Fruit fly (Drosophila melanogaster) whole organism, pupa: ENCODE data around the gene BomBc3.

Experiments used
- CG10348 ChIP-seq: fragments of 200-800 bp; sonication (Bioruptor generic); IDR thresholded peaks from 2 replicates; pipeline ENCODE4 v1.3.6; 2022; ENCODE audit warnings: missing biosample characterization, missing genetic modification characterization
- CG12605 ChIP-seq: fragments of 200-800 bp; sonication (Bioruptor generic); IDR thresholded peaks from 2 replicates; pipeline ENCODE4 v1.3.6; 2022; ENCODE audit warnings: missing biosample characterization, missing genetic modification characterization
- CG13204 ChIP-seq: fragments of 200-800 bp; sonication (Bioruptor generic); optimal IDR thresholded peaks from 2 replicates; lab custom pipeline; 2018; ENCODE audit warnings: missing biosample characterization, mild to moderate bottlenecking, missing genetic modification characterization, moderate library complexity
- CG14655 ChIP-seq: fragments of 200-800 bp; sonication (Bioruptor generic); optimal IDR thresholded peaks from 3 replicates; lab custom pipeline; 2017; ENCODE audit warnings: mild to moderate bottlenecking, missing biosample characterization, missing genetic modification reagents, missing genetic modification characterization
- CG17806 ChIP-seq: fragments of 200-800 bp; sonication (Bioruptor generic); optimal IDR thresholded peaks from 2 replicates; lab custom pipeline; 2018; ENCODE audit warnings: missing biosample characterization, mild to moderate bottlenecking, missing genetic modification characterization, moderate library complexity
- CG4496 ChIP-seq: fragments of 200-800 bp; sonication (Bioruptor generic); IDR thresholded peaks from 3 replicates; pipeline ENCODE4 v1.3.6; 2022; ENCODE audit warnings: missing biosample characterization, missing genetic modification characterization
- CG8159 ChIP-seq: fragments of 200-800 bp; sonication (Bioruptor generic); optimal IDR thresholded peaks from 3 replicates; lab custom pipeline; 2018; ENCODE audit warnings: missing biosample characterization, mild to moderate bottlenecking, missing genetic modification characterization, moderate library complexity
- CG9948 ChIP-seq: fragments of 200-800 bp; sonication (Bioruptor generic); optimal IDR thresholded peaks from 2 replicates; lab custom pipeline; 2018; ENCODE audit warnings: missing biosample characterization, mild to moderate bottlenecking, missing genetic modification characterization, moderate library complexity
- EcR ChIP-seq: fragments of 200-800 bp; sonication (Bioruptor generic); optimal IDR thresholded peaks from 3 replicates; lab custom pipeline; 2019; ENCODE audit warnings: missing biosample characterization, missing genetic modification characterization, mild to moderate bottlenecking, moderate library complexity, missing genetic modification reagents
- Pif1A ChIP-seq: fragments of 200-800 bp; sonication (Bioruptor generic); optimal IDR thresholded peaks from 3 replicates; lab custom pipeline; 2016; ENCODE audit warnings: missing biosample characterization, missing genetic modification characterization
- Snoo ChIP-seq: fragments of 200-800 bp; sonication (Bioruptor generic); optimal IDR thresholded peaks from 3 replicates; lab custom pipeline; 2017; ENCODE audit warnings: missing biosample characterization, mild to moderate bottlenecking, missing genetic modification characterization, inconsistent platforms
- fd96Ca ChIP-seq: fragments of 200-800 bp; sonication (Bioruptor generic); IDR thresholded peaks from 3 replicates; pipeline ENCODE4 v1.3.6; 2022; ENCODE audit warnings: missing biosample characterization, missing genetic modification characterization
- gl ChIP-seq: fragments of 200-800 bp; sonication (Bioruptor generic); optimal IDR thresholded peaks from 2 replicates; lab custom pipeline; 2018; ENCODE audit warnings: missing biosample characterization, mild to moderate bottlenecking, missing genetic modification characterization

DNA sequence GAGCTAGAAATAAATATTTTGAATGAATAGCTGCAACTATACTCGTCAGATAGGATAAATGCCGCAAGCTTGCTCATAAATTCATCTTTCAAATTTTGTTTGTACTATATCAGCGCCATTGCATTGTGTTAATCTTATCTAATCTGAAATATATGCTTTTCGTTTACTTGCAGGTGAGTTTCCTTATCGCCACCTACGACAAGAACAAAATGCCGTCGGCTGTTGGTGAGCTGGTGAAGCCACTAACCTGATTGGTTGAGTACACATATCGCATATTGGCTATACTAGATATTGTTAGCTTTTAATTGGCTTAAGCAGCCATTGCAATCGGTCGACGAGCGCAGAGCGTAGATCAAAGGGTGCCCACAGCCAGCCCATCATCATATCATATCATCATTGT, 33.1 kb upstream of the BomBc3 start:
- TF ChIP-seq CG13204 (GFP tag; lab: Kevin White, UChicago) (no peak), CG8159 (tag; lab: Kevin White, UChicago) (no peak), CG14655 (GFP tag; lab: Kevin White, UChicago) (no peak), Pif1A (GFP tag; lab: Kevin White, UChicago) (no peak), CG17806 (tag; lab: Kevin White, UChicago) (no peak), CG9948 (tag; lab: Kevin White, UChicago) (no peak), EcR (GFP tag; lab: Kevin White, UChicago) (no peak), CG10348 (no peak), fd96Ca (GFP tag; lab: Robert Waterston, UW) (no peak), Snoo (tag; lab: Kevin White, UChicago) (no peak), gl (tag; lab: Kevin White, UChicago) (no peak), CG12605 (GFP tag; lab: Robert Waterston, UW) (no peak), CG4496 (GFP tag; lab: Robert Waterston, UW) (no peak)
